Fruit fly (Drosophila melanogaster): ENCODE data around the gene CG42300.

The CG42300 gene

dm6 chrX:15599697-15600096 is 43.9 kb upstream of the CG42300 start (continued):
- TF ChIP-seq tap (tag; optimal IDR thresholded peaks at IDR 0.05) = peak; percentile 54
- TF ChIP-seq dpn (GFP tag; optimal IDR thresholded peaks at IDR 0.05) = peak; percentile 55 to 57
- peak; percentile 38; the same call in 1 of the 2 replicates for TF ChIP-seq peb (GFP tag; IDR thresholded peaks at IDR 0.05)
- TF ChIP-seq CG13424 (tag; optimal IDR thresholded peaks at IDR 0.05) = peak; percentile 66
- peak; percentile 79 for TF ChIP-seq dysf (GFP tag; IDR thresholded peaks at IDR 0.05)
- 0 out of 3 replicates have a peak, but pooled peaks have one; percentile 24 for TF ChIP-seq CG34422 (GFP tag; IDR thresholded peaks at IDR 0.05)
- 0 out of 3 replicates have a peak, but pooled peaks have one; percentile 14 for TF ChIP-seq CG6175 (GFP tag; IDR thresholded peaks at IDR 0.05)
- no peak for TF ChIP-seq CG7963 (GFP tag; IDR thresholded peaks at IDR 0.05; ENCODE audit: partially characterized antibody)
- no peak for TF ChIP-seq inv (GFP tag; IDR thresholded peaks at IDR 0.05; ENCODE audit: partially characterized antibody)
- no peak for TF ChIP-seq CG11398 (GFP tag; optimal IDR thresholded peaks at IDR 0.05)
- no peak for TF ChIP-seq sim (GFP tag; IDR thresholded peaks at IDR 0.05)
- TF ChIP-seq CG6254 (GFP tag; optimal IDR thresholded peaks at IDR 0.05) = no peak
- peak; percentile 36 for TF ChIP-seq Myb (GFP tag; optimal IDR thresholded peaks at IDR 0.05)
- no peak for TF ChIP-seq CG10462 (GFP tag; optimal IDR thresholded peaks at IDR 0.05)
- TF ChIP-seq CG16813 (GFP tag; IDR thresholded peaks at IDR 0.05; ENCODE audit: partially characterized antibody) = no peak
- TF ChIP-seq ase (GFP tag; IDR thresholded peaks at IDR 0.05) = 0 out of 3 replicates have a peak, but pooled peaks have one; percentile 56
- no peak for TF ChIP-seq zf30C (GFP tag; optimal IDR thresholded peaks at IDR 0.05)
- 0 out of 2 replicates have a peak, but pooled peaks have one; percentile 21 for TF ChIP-seq seq (GFP tag; IDR thresholded peaks at IDR 0.05)
- peak; percentile 53 for TF ChIP-seq esg (GFP tag; conservative IDR thresholded peaks at IDR 0.05)
- peak; percentile 68 for TF ChIP-seq grau (tag; optimal IDR thresholded peaks at IDR 0.05)
- no peak for TF ChIP-seq CG6854 (GFP tag; optimal IDR thresholded peaks at IDR 0.05)
- TF ChIP-seq fd3F (GFP tag; optimal IDR thresholded peaks at IDR 0.05) = peak; percentile 33
- no peak for TF ChIP-seq stwl (tag; optimal IDR thresholded peaks at IDR 0.05)
- no peak for TF ChIP-seq CG9797 (GFP tag; optimal IDR thresholded peaks at IDR 0.05)
- TF ChIP-seq CG17912 (GFP tag; optimal IDR thresholded peaks at IDR 0.05) = no peak
- no peak for TF ChIP-seq fd64A (GFP tag; optimal IDR thresholded peaks at IDR 0.05)
- TF ChIP-seq Dfd (GFP tag; optimal IDR thresholded peaks at IDR 0.05) = no peak
- no peak for TF ChIP-seq gt (GFP tag; IDR thresholded peaks at IDR 0.05)
- TF ChIP-seq onecut (GFP tag; IDR thresholded peaks at IDR 0.05) = peak; percentile 54
- no peak for TF ChIP-seq twi (tag; optimal IDR thresholded peaks at IDR 0.05)
- TF ChIP-seq ro (GFP tag; IDR thresholded peaks at IDR 0.05) = peak; percentile 26; the same call in 1 of the 2 replicates
- TF ChIP-seq crc (GFP tag; optimal IDR thresholded peaks at IDR 0.05) = peak; percentile 32
- TF ChIP-seq CG18619 (GFP tag; optimal IDR thresholded peaks at IDR 0.05) = no peak
- peak; percentile 66 for TF ChIP-seq lmd (GFP tag; IDR thresholded peaks at IDR 0.05)
- peak; percentile 16 for TF ChIP-seq Camta (GFP tag; optimal IDR thresholded peaks at IDR 0.05)
- TF ChIP-seq PHDP (tag; optimal IDR thresholded peaks at IDR 0.05) = peak; percentile 55
- TF ChIP-seq Abd-B (GFP tag; optimal IDR thresholded peaks at IDR 0.05) = peak; percentile 47
- TF ChIP-seq CG10654 (GFP tag; optimal IDR thresholded peaks at IDR 0.05) = peak; percentile 27
- no peak for TF ChIP-seq gsb-n (tag; optimal IDR thresholded peaks at IDR 0.05)
- peak; percentile 24; the same call in 1 of the 3 replicates for TF ChIP-seq Optix (GFP tag; IDR thresholded peaks at IDR 0.05)
- TF ChIP-seq CG14710 (tag; optimal IDR thresholded peaks at IDR 0.05) = peak; percentile 0
- peak; percentile 57 for TF ChIP-seq CG18599 (GFP tag; optimal IDR thresholded peaks at IDR 0.05)
- peak; percentile 25 for TF ChIP-seq ems (GFP tag; optimal IDR thresholded peaks at IDR 0.05)
- peak; percentile 59 for TF ChIP-seq Aef1 (GFP tag; IDR thresholded peaks at IDR 0.05)
- TF ChIP-seq unpg (GFP tag; optimal IDR thresholded peaks at IDR 0.05) = peak; percentile 68
- peak; percentile 41 to 61 for TF ChIP-seq Pdp1 (GFP tag; optimal IDR thresholded peaks at IDR 0.05)
- peak; percentile 29 for TF ChIP-seq BtbVII (GFP tag; optimal IDR thresholded peaks at IDR 0.05)
- peak; percentile 36; the same call in 1 of the 2 replicates for TF ChIP-seq CG32772 (GFP tag; IDR thresholded peaks at IDR 0.05)
- no peak for TF ChIP-seq pan (optimal IDR thresholded peaks at IDR 0.05)
- peak in 1 of 2 experiments; percentile 82 for TF ChIP-seq pan (GFP tag; optimal IDR thresholded peaks at IDR 0.05 in 1 of 2, IDR thresholded peaks at IDR 0.05 in 1 of 2)
- no peak for TF ChIP-seq Spps (tag; optimal IDR thresholded peaks at IDR 0.05)

All from whole organism, embryonic.